Worm (Caenorhabditis elegans) whole organism, L2 larva: Measurements from ENCODE around the gene idpb-2.

Source experiments
- R02D3.7 ChIP-seq: fragments of 150-350 bp; optimal IDR thresholded peaks from 2 replicates; lab custom pipeline; 2014; ENCODE audit warnings: missing biosample characterization, missing genetic modification characterization
- Y55F3AM.14 ChIP-seq: fragments of 200-800 bp; sonication (Bioruptor generic); optimal IDR thresholded peaks from 2 replicates; lab custom pipeline; 2018; ENCODE audit warnings: mild to moderate bottlenecking, missing genetic modification characterization, missing compliant biosample characterization
- aly-2 ChIP-seq: fragments of 150-350 bp; optimal IDR thresholded peaks from 2 replicates; lab custom pipeline; 2014; ENCODE audit warnings: missing biosample characterization, missing genetic modification characterization
- ama-1 ChIP-seq: fragments of 150-350 bp; optimal IDR thresholded peaks from 2 replicates; lab custom pipeline; 2018; ENCODE audit warnings: inconsistent platforms
- blmp-1 ChIP-seq: sonication (generic microtip); optimal IDR thresholded peaks from 2 replicates; lab custom pipeline; 2017; ENCODE audit warnings: missing genetic modification characterization, mild to moderate bottlenecking, missing compliant biosample characterization, antibody characterized with exemption, moderate library complexity; ENCODE audit not compliant: insufficient read depth
- ceh-82 ChIP-seq: fragments of 150-350 bp; optimal IDR thresholded peaks from 2 replicates; lab custom pipeline; 2014; ENCODE audit warnings: missing biosample characterization, missing genetic modification characterization
- egl-27 ChIP-seq: sonication (generic microtip); optimal IDR thresholded peaks from 3 replicates; lab custom pipeline; 2017; ENCODE audit warnings: missing biosample characterization, missing genetic modification reagents, missing genetic modification characterization
- lin-39 ChIP-seq: fragments of 150-350 bp; optimal IDR thresholded peaks from 2 replicates; lab custom pipeline; 2014; ENCODE audit warnings: missing biosample characterization, missing genetic modification reagents, missing genetic modification characterization
- lsy-2 ChIP-seq, 2 experiments: fragments of 150-350 bp in 1 of 2; sonication (generic microtip) in 1 of 2; optimal IDR thresholded peaks; 2 replicates each; lab custom pipeline; 2014 to 2017; ENCODE audit warnings: missing biosample characterization in 2 of 2, missing genetic modification characterization in 2 of 2
- nhr-11 ChIP-seq: fragments of 150-350 bp; optimal IDR thresholded peaks from 2 replicates; lab custom pipeline; 2014; ENCODE audit warnings: missing biosample characterization, missing genetic modification characterization
- nhr-237 ChIP-seq: fragments of 150-350 bp; optimal IDR thresholded peaks from 2 replicates; lab custom pipeline; 2014; ENCODE audit warnings: missing biosample characterization, missing genetic modification characterization
- nhr-6 ChIP-seq: fragments of 150-350 bp; optimal IDR thresholded peaks from 2 replicates; lab custom pipeline; 2014; ENCODE audit warnings: missing biosample characterization, missing genetic modification characterization

DNA sequence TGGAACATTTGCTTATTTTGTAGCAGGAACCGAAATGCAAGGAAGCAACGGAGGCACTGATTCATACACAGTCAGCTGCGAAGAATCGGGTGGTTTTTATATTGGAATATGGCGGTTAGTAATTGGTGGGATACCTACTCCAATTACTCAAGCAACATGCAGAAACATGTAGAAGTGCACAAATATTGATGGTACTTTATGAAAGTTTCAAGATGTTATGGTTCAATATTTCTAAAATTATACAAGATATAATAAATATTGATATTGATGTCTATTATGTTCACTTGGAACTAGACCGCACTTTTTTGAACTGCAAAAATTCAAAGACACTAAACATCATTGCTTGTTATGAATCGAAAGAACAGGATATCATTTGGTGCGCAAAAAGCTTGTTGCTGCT, 24.5 kb upstream of the idpb-2 start, which contains the start of gene C04G6.13:
- TF ChIP-seq nhr-237 (tag; lab: Kevin White, UChicago): no peak
- TF ChIP-seq lin-39 (tag; lab: Kevin White, UChicago): no peak
- no peak for TF ChIP-seq ceh-82
- TF ChIP-seq blmp-1 (tag; lab: Kevin White, UChicago): no peak
- no peak for TF ChIP-seq ama-1 (lab: Kevin White, UChicago)
- no peak for TF ChIP-seq aly-2 (tag; lab: Kevin White, UChicago)
- TF ChIP-seq nhr-6: no peak
- TF ChIP-seq Y55F3AM.14 (GFP tag; lab: Kevin White, UChicago): no peak
- TF ChIP-seq egl-27 (tag; lab: Kevin White, UChicago): no peak
- no peak for TF ChIP-seq nhr-11
- TF ChIP-seq lsy-2 (tag; optimal IDR thresholded peaks at IDR 0.05; lab: Kevin White, UChicago): no peak
- no peak for TF ChIP-seq R02D3.7 (tag; lab: Kevin White, UChicago)
